Worm (Caenorhabditis elegans) whole organism, L4 larva: ENCODE data around the gene T20B3.1.

ENCODE experiments used
- R02D3.7 ChIP-seq: fragments of 150-350 bp; sonication (generic microtip); optimal IDR thresholded peaks from 3 replicates; lab custom pipeline; 2014; ENCODE audit warnings: missing biosample characterization, missing genetic modification characterization
- Y48G9A.11 ChIP-seq: fragments of 200-800 bp; sonication (Bioruptor generic); IDR thresholded peaks from 2 replicates; pipeline ENCODE4 v1.3.6; 2022; ENCODE audit warnings: missing genetic modification reagents, missing genetic modification characterization, missing compliant biosample characterization
- dpl-1 ChIP-seq: fragments of 150-350 bp; optimal IDR thresholded peaks from 2 replicates; lab custom pipeline; 2014; ENCODE audit warnings: missing biosample characterization, missing genetic modification reagents, missing genetic modification characterization
- lin-13 ChIP-seq: fragments of 150-350 bp; optimal IDR thresholded peaks from 2 replicates; lab custom pipeline; 2014; ENCODE audit warnings: missing biosample characterization, missing genetic modification reagents, missing genetic modification characterization
- saeg-2 ChIP-seq: fragments of 200-800 bp; sonication (Bioruptor generic); IDR thresholded peaks from 2 replicates; pipeline ENCODE4 v1.3.6; 2022; ENCODE audit warnings: missing genetic modification reagents, missing genetic modification characterization, missing compliant biosample characterization
- unc-62 ChIP-seq, 3 experiments: fragments of 150-350 bp in 1 of 3; sonication (generic microtip); optimal IDR thresholded peaks in 2 of 3; peaks in 1 of 3; 1 replicate in 1 of 3; 2 replicates in 2 of 3; lab custom pipeline; 2014 to 2017; ENCODE audit warnings: missing biosample characterization in 3 of 3, missing genetic modification characterization in 3 of 3, missing genetic modification reagents in 3 of 3, missing genotype in 1 of 3

ce11 chrV:16781974-16782373, 33.4 kb upstream of the T20B3.1 start:
- TF ChIP-seq unc-62 (GFP tag; optimal IDR thresholded peaks at IDR 0.05 in 1 of 2; lab: Kevin White, UChicago) (no peak), unc-62 (tag; optimal IDR thresholded peaks at IDR 0.05; lab: Kevin White, UChicago) (no peak), dpl-1 (GFP tag; lab: Kevin White, UChicago) (no peak), R02D3.7 (tag; lab: Kevin White, UChicago) (no peak), saeg-2 (GFP tag; lab: Robert Waterston, UW) (no peak), Y48G9A.11 (GFP tag; lab: Robert Waterston, UW) (no peak), lin-13 (no peak)
